Fruit fly (Drosophila melanogaster): ENCODE measurements around the gene CG3349.

Gene CG3349

DNA sequence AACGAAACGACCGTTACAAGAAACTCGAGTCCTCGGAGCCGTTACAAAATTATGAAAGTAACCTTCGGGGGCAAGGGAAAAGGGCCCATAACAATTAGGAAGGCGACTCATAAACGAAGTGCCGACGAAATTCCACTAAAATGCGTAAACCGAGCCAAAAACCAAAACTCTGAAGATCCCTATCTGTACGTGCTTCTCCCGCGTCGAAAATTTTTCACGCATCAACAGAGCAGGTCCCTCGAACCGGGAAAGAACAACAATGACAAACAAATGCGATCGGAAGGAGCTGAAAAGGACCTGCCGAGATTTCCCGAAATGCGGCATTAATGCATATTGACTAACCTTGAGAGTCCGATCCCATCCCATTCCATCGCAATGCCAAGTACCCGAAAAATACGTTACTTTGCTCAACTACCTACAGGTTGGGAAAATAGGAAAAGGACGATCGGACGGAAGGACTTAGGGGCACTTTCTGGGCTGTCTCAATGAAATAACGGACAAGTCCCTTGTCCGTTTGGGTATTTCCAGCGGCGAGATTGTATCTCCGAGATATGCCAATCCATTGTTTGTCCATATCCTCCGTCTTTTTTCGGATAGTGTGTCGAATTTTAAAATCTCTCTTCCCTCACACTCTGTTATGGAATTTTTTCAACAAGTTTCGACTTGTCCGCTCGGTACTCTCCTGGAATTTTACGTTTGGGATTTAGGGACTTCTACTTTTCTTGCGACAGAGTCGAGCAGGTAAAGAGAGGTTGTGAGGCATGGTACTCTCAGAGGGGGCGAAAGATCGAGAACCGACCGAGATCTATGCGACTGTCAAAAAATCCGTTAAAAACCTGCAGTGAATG, 11.5 kb upstream of the CG3349 start:
- no peak for TF ChIP-seq tj (GFP tag; optimal IDR thresholded peaks at IDR 0.05)
- TF ChIP-seq Hr96 (GFP tag; optimal IDR thresholded peaks at IDR 0.05) = no peak
- TF ChIP-seq cic (GFP tag; optimal IDR thresholded peaks at IDR 0.05) = no peak
- TF ChIP-seq kay (GFP tag; ENCODE audit: borderline replicate concordance) = no peak
- no peak for TF ChIP-seq CG7101 (tag; optimal IDR thresholded peaks at IDR 0.05)
- TF ChIP-seq CG1620 (GFP tag; optimal IDR thresholded peaks at IDR 0.05) = no peak
- no peak for TF ChIP-seq CG11617 (GFP tag; optimal IDR thresholded peaks at IDR 0.05)
- TF ChIP-seq CG5204 (GFP tag; optimal IDR thresholded peaks at IDR 0.05) = no peak
- no peak for TF ChIP-seq Clk (GFP tag; optimal IDR thresholded peaks at IDR 0.05)

- TF ChIP-seq CG14711 (tag; optimal IDR thresholded peaks at IDR 0.05) = no peak
- TF ChIP-seq pad (GFP tag; optimal IDR thresholded peaks at IDR 0.05) = no peak
- no peak for TF ChIP-seq cic (GFP tag; optimal IDR thresholded peaks at IDR 0.05)
- TF ChIP-seq CG33017 (tag; optimal IDR thresholded peaks at IDR 0.05) = no peak
These were observed 10.9 kb upstream of the CG3349 start for dm6 chr3L:14968553-14968952.

dm6 chr3L:14969171-14969570, 10.2 kb upstream of the CG3349 start, which contains the start of gene Tom:
Gene Tom (plus strand): TSS chr3L:14969344.
- TF ChIP-seq Hr96 (GFP tag; optimal IDR thresholded peaks at IDR 0.05) (no peak), CG33017 (tag; optimal IDR thresholded peaks at IDR 0.05) (no peak), Crg-1 (GFP tag; optimal IDR thresholded peaks at IDR 0.05) (no peak), CG5204 (GFP tag; optimal IDR thresholded peaks at IDR 0.05) (no peak), CG7101 (tag; optimal IDR thresholded peaks at IDR 0.05) (no peak), bab1 (GFP tag; optimal IDR thresholded peaks at IDR 0.05) (no peak), cic (GFP tag; optimal IDR thresholded peaks at IDR 0.05) (no peak), cnc (optimal IDR thresholded peaks at IDR 0.05) (no peak), Clk (GFP tag; optimal IDR thresholded peaks at IDR 0.05) (no peak), ovo (GFP tag; optimal IDR thresholded peaks at IDR 0.05) (no peak)

DNA sequence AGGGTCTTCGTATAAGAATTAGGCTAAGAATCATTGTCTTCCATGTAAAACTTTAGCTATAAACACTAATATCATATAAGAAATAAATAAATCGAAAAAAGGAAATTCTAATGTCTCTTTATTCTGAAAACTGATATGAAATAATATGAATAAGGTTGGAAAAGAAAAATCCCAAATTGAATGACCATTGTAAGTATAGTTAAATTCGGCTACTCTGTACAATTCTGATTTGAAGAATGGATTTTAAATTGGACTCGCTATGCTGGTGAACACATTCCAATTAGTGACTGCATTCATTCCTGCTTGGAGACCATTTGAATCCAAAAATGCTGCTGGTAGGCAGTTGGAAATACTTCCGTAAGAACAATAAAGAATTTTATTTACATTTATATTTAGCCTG, 9.2 kb upstream of the CG3349 start:
- no peak for TF ChIP-seq bab1 (GFP tag; optimal IDR thresholded peaks at IDR 0.05)
- no peak for TF ChIP-seq Clk (GFP tag; optimal IDR thresholded peaks at IDR 0.05)
- no peak for TF ChIP-seq CG7045 (GFP tag; optimal IDR thresholded peaks at IDR 0.05)
- TF ChIP-seq CG14711 (tag; optimal IDR thresholded peaks at IDR 0.05) = no peak
- no peak for TF ChIP-seq CG12768 (GFP tag; optimal IDR thresholded peaks at IDR 0.05)
- TF ChIP-seq Crg-1 (GFP tag; optimal IDR thresholded peaks at IDR 0.05) = no peak
- TF ChIP-seq Hr96 (GFP tag; optimal IDR thresholded peaks at IDR 0.05) = no peak

- TF ChIP-seq tj (GFP tag; optimal IDR thresholded peaks at IDR 0.05) (no peak), cic (GFP tag; optimal IDR thresholded peaks at IDR 0.05) (no peak), cnc (optimal IDR thresholded peaks at IDR 0.05) (no peak)
These were observed 7.4 kb upstream of the CG3349 start for dm6 chr3L:14971893-14972624.

- TF ChIP-seq CG7045 (GFP tag; optimal IDR thresholded peaks at IDR 0.05) (no peak), CG7101 (tag; optimal IDR thresholded peaks at IDR 0.05) (no peak), kay (GFP tag; ENCODE audit: borderline replicate concordance) (no peak), Hr96 (GFP tag; optimal IDR thresholded peaks at IDR 0.05) (no peak), pad (GFP tag; optimal IDR thresholded peaks at IDR 0.05) (no peak), CG11617 (GFP tag; optimal IDR thresholded peaks at IDR 0.05) (no peak), bab1 (GFP tag; optimal IDR thresholded peaks at IDR 0.05) (no peak), Crg-1 (GFP tag; optimal IDR thresholded peaks at IDR 0.05) (no peak), cnc (optimal IDR thresholded peaks at IDR 0.05) (no peak), toe (GFP tag; optimal IDR thresholded peaks at IDR 0.05) (no peak), CG1620 (GFP tag; optimal IDR thresholded peaks at IDR 0.05) (no peak), Mnt (GFP tag; optimal IDR thresholded peaks at IDR 0.05) (no peak), tj (GFP tag; optimal IDR thresholded peaks at IDR 0.05) (no peak), cic (GFP tag; optimal IDR thresholded peaks at IDR 0.05) (no peak), ovo (GFP tag; optimal IDR thresholded peaks at IDR 0.05) (no peak), CG14711 (tag; optimal IDR thresholded peaks at IDR 0.05) (no peak), CG5204 (GFP tag; optimal IDR thresholded peaks at IDR 0.05) (no peak), CG33017 (tag; optimal IDR thresholded peaks at IDR 0.05) (no peak), Clk (GFP tag; optimal IDR thresholded peaks at IDR 0.05) (no peak), CG12768 (GFP tag; optimal IDR thresholded peaks at IDR 0.05) (no peak)
These were observed 6.7 kb upstream of the CG3349 start, which contains the start of gene Brd for dm6 chr3L:14972625-14973250. Gene Brd (plus strand): TSS chr3L:14972667.

All from whole organism, adult.